Worm (Caenorhabditis elegans): Measurements from ENCODE around the gene F52E10.4.

F52E10.4 gene

ce11 chrX:16331425-16331824 is 38.6 kb upstream of the F52E10.4 start:
- TF ChIP-seq scrt-1 (GFP tag; IDR thresholded peaks at IDR 0.05), result no peak
- no peak for TF ChIP-seq ets-7 (tag; optimal IDR thresholded peaks at IDR 0.05)
- TF ChIP-seq ama-1 (optimal IDR thresholded peaks at IDR 0.05), result no peak
- TF ChIP-seq ceh-36 (tag; optimal IDR thresholded peaks at IDR 0.05), result no peak
- no peak for TF ChIP-seq B0310.2 (tag; optimal IDR thresholded peaks at IDR 0.05)
- no peak for TF ChIP-seq sea-1 (GFP tag; conservative IDR thresholded peaks at IDR 0.05)
- TF ChIP-seq flt-1 (GFP tag; IDR thresholded peaks at IDR 0.05), result no peak

ce11 chrX:16328328-16328727 is 35.5 kb upstream of the F52E10.4 start, which contains the start of gene C11G6.2:
TSS of gene C11G6.2 (plus strand) at chrX:16328628.
- no peak for TF ChIP-seq ceh-36 (tag; optimal IDR thresholded peaks at IDR 0.05)
- no peak for TF ChIP-seq tbx-11 (GFP tag; IDR thresholded peaks at IDR 0.05)
- no peak for TF ChIP-seq scrt-1 (GFP tag; IDR thresholded peaks at IDR 0.05)
- no peak for TF ChIP-seq hmg-4 (GFP tag; optimal IDR thresholded peaks at IDR 0.05)
- TF ChIP-seq B0310.2 (tag; optimal IDR thresholded peaks at IDR 0.05), result no peak
- TF ChIP-seq pes-1 (GFP tag; IDR thresholded peaks at IDR 0.05), result no peak
- TF ChIP-seq hmbx-1 (tag; optimal IDR thresholded peaks at IDR 0.05), result no peak
- TF ChIP-seq tbx-37 (GFP tag; conservative IDR thresholded peaks at IDR 0.05), result no peak
- TF ChIP-seq flt-1 (GFP tag; IDR thresholded peaks at IDR 0.05), result no peak
- no peak for TF ChIP-seq hnd-1 (tag; optimal IDR thresholded peaks at IDR 0.05)
- no peak for TF ChIP-seq ets-7 (tag; optimal IDR thresholded peaks at IDR 0.05)

ce11 chrX:16327229-16327628 is 34.4 kb upstream of the F52E10.4 start:
- TF ChIP-seq ceh-36 (tag; optimal IDR thresholded peaks at IDR 0.05), result no peak
- no peak for TF ChIP-seq ama-1 (optimal IDR thresholded peaks at IDR 0.05)

ce11 chrX:16324222-16324621 is 31.4 kb upstream of the F52E10.4 start:
- TF ChIP-seq ceh-13 (GFP tag; optimal IDR thresholded peaks at IDR 0.05) (no peak), sea-1 (GFP tag; conservative IDR thresholded peaks at IDR 0.05) (no peak), ceh-36 (tag; optimal IDR thresholded peaks at IDR 0.05) (no peak), ama-1 (optimal IDR thresholded peaks at IDR 0.05) (no peak), pes-1 (GFP tag; IDR thresholded peaks at IDR 0.05) (no peak), scrt-1 (GFP tag; IDR thresholded peaks at IDR 0.05) (no peak), hmbx-1 (tag; optimal IDR thresholded peaks at IDR 0.05) (no peak), tbx-11 (GFP tag; IDR thresholded peaks at IDR 0.05) (no peak)

DNA sequence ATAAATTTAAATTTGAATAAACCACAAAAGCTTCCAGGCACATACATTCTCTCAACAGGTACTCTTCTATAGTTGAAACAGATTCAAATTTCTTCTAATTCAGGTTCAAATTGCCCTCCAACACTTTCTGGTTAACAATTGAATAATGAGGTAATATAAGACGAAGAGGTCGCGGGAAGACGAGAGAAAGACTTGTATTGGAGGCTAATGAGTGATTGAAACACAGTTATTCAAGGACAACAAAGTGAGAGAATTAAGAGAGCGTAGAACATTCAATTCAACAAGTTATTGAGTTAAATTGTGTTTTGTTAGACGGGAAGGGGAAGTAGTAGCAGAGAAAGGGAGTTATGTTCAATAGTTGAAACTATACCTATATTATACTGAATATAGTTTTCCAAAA is 29.0 kb upstream of the F52E10.4 start:
- TF ChIP-seq ceh-36 (tag; optimal IDR thresholded peaks at IDR 0.05), result no peak
- no peak for TF ChIP-seq hmbx-1 (tag; optimal IDR thresholded peaks at IDR 0.05)
- TF ChIP-seq scrt-1 (GFP tag; IDR thresholded peaks at IDR 0.05), result no peak
- TF ChIP-seq ets-7 (tag; optimal IDR thresholded peaks at IDR 0.05), result no peak
- no peak for TF ChIP-seq tra-4 (tag; optimal IDR thresholded peaks at IDR 0.05)
- TF ChIP-seq B0310.2 (tag; optimal IDR thresholded peaks at IDR 0.05), result no peak
- no peak for TF ChIP-seq tbx-11 (GFP tag; IDR thresholded peaks at IDR 0.05)
- no peak for TF ChIP-seq hmg-4 (GFP tag; optimal IDR thresholded peaks at IDR 0.05)
- TF ChIP-seq ama-1 (optimal IDR thresholded peaks at IDR 0.05), result no peak
- TF ChIP-seq ceh-13 (GFP tag; optimal IDR thresholded peaks at IDR 0.05), result no peak
- TF ChIP-seq aly-1 (tag; optimal IDR thresholded peaks at IDR 0.05), result no peak
- no peak for TF ChIP-seq pes-1 (GFP tag; IDR thresholded peaks at IDR 0.05)
- TF ChIP-seq tbx-37 (GFP tag; conservative IDR thresholded peaks at IDR 0.05), result no peak
- TF ChIP-seq F13C5.2 (tag; optimal IDR thresholded peaks at IDR 0.05), result no peak
- TF ChIP-seq sea-1 (GFP tag; conservative IDR thresholded peaks at IDR 0.05), result no peak
- TF ChIP-seq flt-1 (GFP tag; IDR thresholded peaks at IDR 0.05), result no peak
- TF ChIP-seq hnd-1 (tag; optimal IDR thresholded peaks at IDR 0.05), result no peak

ce11 chrX:16321327-16321726 is 28.5 kb upstream of the F52E10.4 start:
- no peak for TF ChIP-seq ceh-36 (tag; optimal IDR thresholded peaks at IDR 0.05)
- no peak for TF ChIP-seq ceh-13 (GFP tag; optimal IDR thresholded peaks at IDR 0.05)
- TF ChIP-seq aly-1 (tag; optimal IDR thresholded peaks at IDR 0.05), result no peak
- TF ChIP-seq hmbx-1 (tag; optimal IDR thresholded peaks at IDR 0.05), result no peak
- no peak for TF ChIP-seq tbx-37 (GFP tag; conservative IDR thresholded peaks at IDR 0.05)
- TF ChIP-seq tbx-11 (GFP tag; IDR thresholded peaks at IDR 0.05), result no peak
- no peak for TF ChIP-seq hmg-4 (GFP tag; optimal IDR thresholded peaks at IDR 0.05)
- no peak for TF ChIP-seq hnd-1 (tag; optimal IDR thresholded peaks at IDR 0.05)
- no peak for TF ChIP-seq ets-7 (tag; optimal IDR thresholded peaks at IDR 0.05)
- TF ChIP-seq pes-1 (GFP tag; IDR thresholded peaks at IDR 0.05), result no peak
- TF ChIP-seq ama-1 (optimal IDR thresholded peaks at IDR 0.05), result no peak
- no peak for TF ChIP-seq tra-4 (tag; optimal IDR thresholded peaks at IDR 0.05)
- no peak for TF ChIP-seq sea-1 (GFP tag; conservative IDR thresholded peaks at IDR 0.05)

DNA sequence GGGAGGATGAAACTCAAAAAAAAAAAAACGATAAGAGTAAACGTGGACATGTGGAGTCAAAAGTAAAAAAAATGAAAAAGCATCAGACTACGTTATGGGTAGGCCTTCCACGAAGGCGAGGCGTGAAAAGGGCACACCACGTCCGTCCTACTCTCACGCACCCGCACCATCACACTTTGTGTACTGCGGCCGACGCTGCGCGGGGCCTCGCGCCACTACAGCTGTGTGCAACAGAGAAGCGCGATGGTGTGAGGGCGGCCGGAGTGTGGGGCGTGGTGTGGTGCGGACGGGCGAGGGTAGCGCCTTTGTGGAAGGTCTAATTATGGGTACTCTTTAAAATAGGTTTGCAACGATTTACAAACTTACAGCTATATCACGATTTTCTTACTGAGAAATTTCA is 25.4 kb upstream of the F52E10.4 start:
- no peak for TF ChIP-seq ets-7 (tag; optimal IDR thresholded peaks at IDR 0.05)
- TF ChIP-seq hmg-4 (GFP tag; optimal IDR thresholded peaks at IDR 0.05), result no peak
- no peak for TF ChIP-seq B0310.2 (tag; optimal IDR thresholded peaks at IDR 0.05)
- no peak for TF ChIP-seq tra-4 (tag; optimal IDR thresholded peaks at IDR 0.05)
- no peak for TF ChIP-seq sea-1 (GFP tag; conservative IDR thresholded peaks at IDR 0.05)
- TF ChIP-seq hnd-1 (tag; optimal IDR thresholded peaks at IDR 0.05), result no peak
- no peak for TF ChIP-seq hmbx-1 (tag; optimal IDR thresholded peaks at IDR 0.05)
- no peak for TF ChIP-seq ama-1 (optimal IDR thresholded peaks at IDR 0.05)
- TF ChIP-seq pes-1 (GFP tag; IDR thresholded peaks at IDR 0.05), result no peak
- no peak for TF ChIP-seq F13C5.2 (tag; optimal IDR thresholded peaks at IDR 0.05)
- no peak for TF ChIP-seq ceh-36 (tag; optimal IDR thresholded peaks at IDR 0.05)
- no peak for TF ChIP-seq flt-1 (GFP tag; IDR thresholded peaks at IDR 0.05)
- no peak for TF ChIP-seq aly-1 (tag; optimal IDR thresholded peaks at IDR 0.05)
- TF ChIP-seq tbx-11 (GFP tag; IDR thresholded peaks at IDR 0.05), result no peak
- no peak for TF ChIP-seq scrt-1 (GFP tag; IDR thresholded peaks at IDR 0.05)

DNA sequence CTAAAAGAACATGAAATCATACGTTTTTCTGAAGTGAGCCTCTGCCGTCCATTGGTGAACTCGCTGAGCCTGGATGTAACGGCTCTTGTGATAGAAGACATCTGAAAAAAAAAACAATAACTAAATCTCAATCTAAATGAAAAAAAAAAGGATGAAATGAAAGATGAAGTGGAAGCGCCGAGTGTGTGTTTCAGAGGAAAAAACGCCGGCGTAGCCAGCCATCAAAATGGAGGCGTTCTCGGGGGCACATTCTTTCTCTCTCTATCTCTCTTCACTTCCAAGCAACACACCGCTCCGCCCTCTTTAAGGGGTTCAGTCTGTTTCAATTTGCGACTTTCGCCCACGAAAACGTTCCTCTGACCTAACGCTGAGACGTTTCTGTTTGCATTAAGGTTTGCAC is 24.8 kb upstream of the F52E10.4 start, which contains the start of gene T01B4.3:
Gene T01B4.3, minus strand, starts transcription at position 101 of the 400 bp plus-strand sequence.
- TF ChIP-seq ceh-36 (tag; optimal IDR thresholded peaks at IDR 0.05) (no peak), F13C5.2 (tag; optimal IDR thresholded peaks at IDR 0.05) (no peak), hmbx-1 (tag; optimal IDR thresholded peaks at IDR 0.05) (no peak), hmg-4 (GFP tag; optimal IDR thresholded peaks at IDR 0.05) (no peak), sea-1 (GFP tag; conservative IDR thresholded peaks at IDR 0.05) (no peak), scrt-1 (GFP tag; IDR thresholded peaks at IDR 0.05) (no peak), ets-7 (tag; optimal IDR thresholded peaks at IDR 0.05) (no peak), ceh-13 (GFP tag; optimal IDR thresholded peaks at IDR 0.05) (no peak), aly-1 (tag; optimal IDR thresholded peaks at IDR 0.05) (no peak), tbx-11 (GFP tag; IDR thresholded peaks at IDR 0.05) (no peak)

All from whole organism, early embryonic.